Worm (Caenorhabditis elegans): Measurements from ENCODE around the gene srpa-68.

ce11 chrV:12334387-12334786 is 42.9 kb upstream of the srpa-68 start:
- TF ChIP-seq unc-62 (GFP tag; optimal IDR thresholded peaks at IDR 0.05) (no peak), sma-9 (GFP tag; optimal IDR thresholded peaks at IDR 0.05) (no peak), sma-9 (tag; optimal IDR thresholded peaks at IDR 0.05) (no peak), nhr-11 (tag; optimal IDR thresholded peaks at IDR 0.05) (no peak), nhr-6 (tag; optimal IDR thresholded peaks at IDR 0.05) (no peak), gmeb-1 (tag; optimal IDR thresholded peaks at IDR 0.05) (no peak), alr-1 (tag; optimal IDR thresholded peaks at IDR 0.05) (no peak), mdl-1 (tag; optimal IDR thresholded peaks at IDR 0.05) (no peak), F13H6.1 (tag; optimal IDR thresholded peaks at IDR 0.05) (no peak), zag-1 (tag; optimal IDR thresholded peaks at IDR 0.05) (no peak), nhr-12 (tag; optimal IDR thresholded peaks at IDR 0.05) (no peak)

Data from whole organism, L2 larva.